Worm (Caenorhabditis elegans) whole organism, L4 larva: ENCODE data around the gene C31H2.4.

Experiments
- F37D6.2 ChIP-seq: sonication (generic microtip); optimal IDR thresholded peaks from 2 replicates; lab custom pipeline; 2016; ENCODE audit warnings: mild to moderate bottlenecking, missing genetic modification characterization, missing compliant biosample characterization
- F49E8.2 ChIP-seq: sonication (generic microtip); optimal IDR thresholded peaks from 2 replicates; lab custom pipeline; 2016; ENCODE audit warnings: missing compliant biosample characterization, mild to moderate bottlenecking, missing genetic modification characterization, borderline replicate concordance
- R02D3.7 ChIP-seq: fragments of 150-350 bp; sonication (generic microtip); optimal IDR thresholded peaks from 3 replicates; lab custom pipeline; 2014; ENCODE audit warnings: missing biosample characterization, missing genetic modification characterization
- T26A8.4 ChIP-seq: fragments of 200-800 bp; sonication (Bioruptor generic); IDR thresholded peaks from 2 replicates; pipeline ENCODE4 v1.3.6; 2022; ENCODE audit warnings: missing genetic modification characterization, missing compliant biosample characterization
- Y105C5A.15 ChIP-seq: fragments of 200-800 bp; sonication (Bioruptor generic); IDR thresholded peaks from 2 replicates; pipeline ENCODE4 v1.3.6; 2022; ENCODE audit warnings: missing genetic modification characterization, missing compliant biosample characterization
- Y48G9A.11 ChIP-seq: fragments of 200-800 bp; sonication (Bioruptor generic); IDR thresholded peaks from 2 replicates; pipeline ENCODE4 v1.3.6; 2022; ENCODE audit warnings: missing genetic modification reagents, missing genetic modification characterization, missing compliant biosample characterization
- Y5F2A.4 ChIP-seq: fragments of 200-800 bp; sonication (Bioruptor generic); optimal IDR thresholded peaks from 2 replicates; lab custom pipeline; 2018; ENCODE audit warnings: mild to moderate bottlenecking, missing genetic modification characterization, missing compliant biosample characterization
- ZK337.2 ChIP-seq: fragments of 200-800 bp; sonication (Bioruptor generic); IDR thresholded peaks from 2 replicates; pipeline ENCODE4 v1.3.6; 2022; ENCODE audit warnings: missing genetic modification reagents, missing genetic modification characterization, missing compliant biosample characterization
- ZK546.5 ChIP-seq, 2 experiments: sonication (generic microtip); optimal IDR thresholded peaks; 2 replicates each; lab custom pipeline; 2017; ENCODE audit warnings: missing biosample characterization in 2 of 2, missing genetic modification characterization in 2 of 2
- aly-2 ChIP-seq: sonication (generic microtip); optimal IDR thresholded peaks from 2 replicates; lab custom pipeline; 2018; ENCODE audit warnings: missing biosample characterization, missing genetic modification characterization
- ama-1 ChIP-seq: fragments of 150-350 bp; optimal IDR thresholded peaks from 2 replicates; lab custom pipeline; 2014; ENCODE audit warnings: inconsistent platforms, mixed read lengths
- arid-1 ChIP-seq: fragments of 200-800 bp; sonication (Bioruptor generic); conservative IDR thresholded peaks from 2 replicates; pipeline ENCODE4 v1.3.6; 2022; ENCODE audit warnings: missing genetic modification reagents, missing genetic modification characterization, missing compliant biosample characterization
- ceh-44 ChIP-seq: fragments of 200-800 bp; sonication (Bioruptor generic); IDR thresholded peaks from 2 replicates; pipeline ENCODE4 v1.3.6; 2022; ENCODE audit warnings: missing genetic modification reagents, missing genetic modification characterization, missing compliant biosample characterization
- cey-2 ChIP-seq: sonication (generic microtip); optimal IDR thresholded peaks from 3 replicates; lab custom pipeline; 2017; ENCODE audit warnings: missing genetic modification characterization, mild to moderate bottlenecking, missing compliant biosample characterization, antibody characterized with exemption, borderline replicate concordance; ENCODE audit not compliant: insufficient read depth
- ctbp-1 ChIP-seq: fragments of 200-800 bp; sonication (Bioruptor generic); IDR thresholded peaks from 2 replicates; pipeline ENCODE4 v1.3.6; 2022; ENCODE audit warnings: missing genetic modification reagents, missing genetic modification characterization, missing compliant biosample characterization
- daf-16 ChIP-seq, 3 experiments: sonication (generic microtip); optimal IDR thresholded peaks; 2 replicates each; lab custom pipeline; 2016 to 2017; ENCODE audit warnings: missing genetic modification characterization in 3 of 3, missing genetic modification reagents in 3 of 3, mild to moderate bottlenecking in 2 of 3, missing compliant biosample characterization in 2 of 3, missing biosample characterization in 1 of 3, moderate library complexity in 1 of 3
- daf-8 ChIP-seq: fragments of 200-800 bp; sonication (Bioruptor generic); IDR thresholded peaks from 2 replicates; pipeline ENCODE4 v1.3.6; 2022; ENCODE audit warnings: missing genetic modification characterization, missing compliant biosample characterization
- gei-8 ChIP-seq: fragments of 200-800 bp; sonication (Bioruptor generic); optimal IDR thresholded peaks from 2 replicates; lab custom pipeline; 2018; ENCODE audit warnings: mild to moderate bottlenecking, missing genetic modification characterization, missing compliant biosample characterization
- hif-1 ChIP-seq, 2 experiments: sonication (generic microtip); optimal IDR thresholded peaks; 2 replicates each; lab custom pipeline; 2016 to 2017; ENCODE audit warnings: missing compliant biosample characterization in 2 of 2, missing genetic modification characterization in 2 of 2, missing genetic modification reagents in 2 of 2, missing genotype in 2 of 2, mild to moderate bottlenecking in 1 of 2
- hlh-11 ChIP-seq: fragments of 200-800 bp; sonication (Bioruptor generic); optimal IDR thresholded peaks from 2 replicates; lab custom pipeline; 2018; ENCODE audit warnings: mild to moderate bottlenecking, missing genetic modification characterization, missing compliant biosample characterization
- hlh-30 ChIP-seq: sonication (generic microtip); optimal IDR thresholded peaks from 2 replicates; lab custom pipeline; 2017; ENCODE audit warnings: antibody characterized with exemption, mild to moderate bottlenecking, missing genetic modification characterization, missing compliant biosample characterization; ENCODE audit not compliant: insufficient read depth
- hmg-1.1 ChIP-seq: fragments of 200-800 bp; sonication (Bioruptor generic); IDR thresholded peaks from 2 replicates; pipeline ENCODE4 v1.3.6; 2022; ENCODE audit warnings: missing genetic modification reagents, missing genetic modification characterization, missing compliant biosample characterization
- jun-1 ChIP-seq: fragments of 150-350 bp; optimal IDR thresholded peaks from 2 replicates; lab custom pipeline; 2014; ENCODE audit warnings: missing biosample characterization, missing genetic modification reagents, missing genetic modification characterization
- lin-1 ChIP-seq: fragments of 200-800 bp; sonication (Bioruptor generic); IDR thresholded peaks from 2 replicates; pipeline ENCODE4 v1.3.6; 2022; ENCODE audit warnings: missing genetic modification reagents, missing genetic modification characterization, missing compliant biosample characterization
- lin-15B ChIP-seq: fragments of 150-350 bp; sonication (generic microtip); optimal IDR thresholded peaks from 3 replicates; lab custom pipeline; 2014; ENCODE audit warnings: missing biosample characterization, missing genetic modification characterization
- lin-29 ChIP-seq: fragments of 200-800 bp; sonication (Bioruptor generic); IDR thresholded peaks from 2 replicates; pipeline ENCODE4 v1.3.6; 2022; ENCODE audit warnings: missing genetic modification reagents, missing genetic modification characterization, missing compliant biosample characterization
- lin-38 ChIP-seq: fragments of 200-800 bp; sonication (Bioruptor generic); IDR thresholded peaks from 2 replicates; pipeline ENCODE4 v1.3.6; 2022; ENCODE audit warnings: missing genetic modification reagents, missing genetic modification characterization, missing compliant biosample characterization
- lin-39 ChIP-seq: fragments of 150-350 bp; optimal IDR thresholded peaks from 2 replicates; lab custom pipeline; 2014; ENCODE audit warnings: missing biosample characterization, missing genetic modification reagents, missing genetic modification characterization
- lir-3 ChIP-seq: sonication (generic microtip); optimal IDR thresholded peaks from 2 replicates; lab custom pipeline; 2016; ENCODE audit warnings: mild to moderate bottlenecking, missing genetic modification characterization, missing compliant biosample characterization
- lsy-2 ChIP-seq, 2 experiments: fragments of 150-350 bp in 1 of 2; sonication (generic microtip) in 1 of 2; optimal IDR thresholded peaks; 2 replicates each; lab custom pipeline; 2014 to 2017; ENCODE audit warnings: missing biosample characterization in 2 of 2, missing genetic modification characterization in 2 of 2
- mep-1 ChIP-seq: fragments of 150-350 bp; sonication (generic microtip); optimal IDR thresholded peaks from 3 replicates; lab custom pipeline; 2014; ENCODE audit warnings: missing biosample characterization, missing genetic modification characterization
- mxl-3 ChIP-seq: fragments of 200-800 bp; sonication (Bioruptor generic); optimal IDR thresholded peaks from 2 replicates; lab custom pipeline; 2018; ENCODE audit warnings: mild to moderate bottlenecking, missing genetic modification characterization, missing compliant biosample characterization
- nhr-28 ChIP-seq: fragments of 150-350 bp; optimal IDR thresholded peaks from 2 replicates; lab custom pipeline; 2014; ENCODE audit warnings: missing biosample characterization, missing genetic modification characterization
- nhr-41 ChIP-seq: fragments of 200-800 bp; sonication (Bioruptor generic); IDR thresholded peaks from 2 replicates; pipeline ENCODE4 v1.3.6; 2022; ENCODE audit warnings: missing genetic modification reagents, missing genetic modification characterization, missing compliant biosample characterization
- nhr-48 ChIP-seq: sonication (generic microtip); optimal IDR thresholded peaks from 2 replicates; lab custom pipeline; 2016; ENCODE audit warnings: mild to moderate bottlenecking, missing genetic modification characterization, missing compliant biosample characterization
- nhr-6 ChIP-seq: fragments of 150-350 bp; optimal IDR thresholded peaks from 2 replicates; lab custom pipeline; 2014; ENCODE audit warnings: missing biosample characterization, missing genetic modification characterization
- nhr-76 ChIP-seq: fragments of 150-350 bp; optimal IDR thresholded peaks from 2 replicates; lab custom pipeline; 2014; ENCODE audit warnings: missing biosample characterization, missing genetic modification characterization
- pha-4 ChIP-seq, 2 experiments: fragments of 150-350 bp in 1 of 2; fragments of 200-800 bp in 1 of 2; sonication (Bioruptor generic) in 1 of 2; IDR thresholded peaks in 1 of 2; optimal IDR thresholded peaks in 1 of 2; 2 replicates each; pipeline versions ENCODE4 v1.3.6 to Lab custom; 2014 to 2022; ENCODE audit warnings: missing genetic modification characterization in 2 of 2, missing genetic modification reagents in 2 of 2, missing biosample characterization in 1 of 2, missing compliant biosample characterization in 1 of 2
- pqm-1 ChIP-seq: sonication (generic microtip); optimal IDR thresholded peaks from 2 replicates; lab custom pipeline; 2017; ENCODE audit warnings: missing biosample characterization, missing genetic modification characterization
- rbr-2 ChIP-seq: sonication (generic microtip); optimal IDR thresholded peaks from 2 replicates; lab custom pipeline; 2016; ENCODE audit warnings: missing genotype, missing genetic modification characterization, missing compliant biosample characterization
- saeg-2 ChIP-seq: fragments of 200-800 bp; sonication (Bioruptor generic); IDR thresholded peaks from 2 replicates; pipeline ENCODE4 v1.3.6; 2022; ENCODE audit warnings: missing genetic modification reagents, missing genetic modification characterization, missing compliant biosample characterization
- sdz-12 ChIP-seq: fragments of 200-800 bp; sonication (Bioruptor generic); optimal IDR thresholded peaks from 2 replicates; lab custom pipeline; 2018; ENCODE audit warnings: mild to moderate bottlenecking, missing genetic modification characterization, missing compliant biosample characterization
- set-16 ChIP-seq: fragments of 200-800 bp; sonication (Bioruptor generic); IDR thresholded peaks from 2 replicates; pipeline ENCODE4 v1.3.6; 2022; ENCODE audit warnings: missing genetic modification reagents, missing genetic modification characterization, missing compliant biosample characterization
- skn-1 ChIP-seq: fragments of 150-350 bp; optimal IDR thresholded peaks from 2 replicates; lab custom pipeline; 2014; ENCODE audit warnings: missing biosample characterization, missing genetic modification characterization
- tag-97 ChIP-seq: fragments of 200-800 bp; sonication (Bioruptor generic); IDR thresholded peaks from 2 replicates; pipeline ENCODE4 v1.3.6; 2022; ENCODE audit warnings: missing genetic modification characterization, missing compliant biosample characterization
- unc-39 ChIP-seq: sonication (generic microtip); optimal IDR thresholded peaks from 2 replicates; lab custom pipeline; 2017; ENCODE audit warnings: missing biosample characterization, missing genetic modification characterization
- unc-62 ChIP-seq, 3 experiments: fragments of 150-350 bp in 1 of 3; sonication (generic microtip); optimal IDR thresholded peaks in 2 of 3; peaks in 1 of 3; 1 replicate in 1 of 3; 2 replicates in 2 of 3; lab custom pipeline; 2014 to 2017; ENCODE audit warnings: missing biosample characterization in 3 of 3, missing genetic modification characterization in 3 of 3, missing genetic modification reagents in 3 of 3, missing genotype in 1 of 3
- vab-7 ChIP-seq: fragments of 200-800 bp; sonication (Bioruptor generic); IDR thresholded peaks from 2 replicates; pipeline ENCODE4 v1.3.6; 2022; ENCODE audit warnings: missing genetic modification reagents, missing genetic modification characterization, missing compliant biosample characterization
- zag-1 ChIP-seq: fragments of 150-350 bp; optimal IDR thresholded peaks from 2 replicates; lab custom pipeline; 2014; ENCODE audit warnings: missing biosample characterization, missing genetic modification characterization
- ztf-7 ChIP-seq: fragments of 150-350 bp; optimal IDR thresholded peaks from 2 replicates; lab custom pipeline; 2014; ENCODE audit warnings: missing biosample characterization, missing genetic modification characterization

Gene C31H2.4

ce11 chrX:5140177-5140576, 19.3 kb downstream of the C31H2.4 start:
- TF ChIP-seq rbr-2 (no peak), arid-1 (GFP tag; lab: Robert Waterston, UW) (no peak), T26A8.4 (GFP tag; lab: Robert Waterston, UW) (no peak), unc-62 (GFP tag; optimal IDR thresholded peaks at IDR 0.05 in 1 of 2; lab: Kevin White, UChicago) (peak in 1 of 2 experiments; percentile 42), unc-62 (tag; optimal IDR thresholded peaks at IDR 0.05; lab: Kevin White, UChicago) (no peak), lin-15B (tag; lab: Kevin White, UChicago) (no peak), F49E8.2 (tag; lab: Kevin White, UChicago) (no peak), nhr-76 (tag; lab: Kevin White, UChicago) (no peak), lin-29 (no peak), jun-1 (no peak), lir-3 (tag; lab: Kevin White, UChicago) (no peak), hlh-11 (tag; lab: Kevin White, UChicago) (peak; percentile 50), ama-1 (lab: Kevin White, UChicago) (no peak), zag-1 (tag; lab: Kevin White, UChicago) (no peak), nhr-6 (tag; lab: Kevin White, UChicago) (no peak), pqm-1 (tag; lab: Kevin White, UChicago) (no peak), Y5F2A.4 (GFP tag; lab: Kevin White, UChicago) (no peak), nhr-41 (GFP tag; lab: Robert Waterston, UW) (no peak), skn-1 (no peak), hlh-30 (tag; lab: Kevin White, UChicago) (peak; percentile 11), R02D3.7 (no peak), F37D6.2 (no peak), unc-39 (no peak), nhr-48 (tag; lab: Kevin White, UChicago) (no peak), pha-4 (GFP tag; IDR thresholded peaks at IDR 0.05; lab: Robert Waterston, UW) (peak; percentile 43; the same call in 1 of the 2 replicates), pha-4 (tag; optimal IDR thresholded peaks at IDR 0.05; lab: Kevin White, UChicago) (no peak), hif-1 (tag; optimal IDR thresholded peaks at IDR 0.05; lab: Kevin White, UChicago) (peak in 1 of 2 experiments; percentile 17), daf-8 (GFP tag; lab: Robert Waterston, UW) (no peak), lin-39 (tag; lab: Kevin White, UChicago) (no peak), daf-16 (GFP tag; optimal IDR thresholded peaks at IDR 0.05; lab: Kevin White, UChicago) (no peak), daf-16 (tag; optimal IDR thresholded peaks at IDR 0.05; lab: Kevin White, UChicago) (no peak), mep-1 (peak; percentile 37), lsy-2 (tag; optimal IDR thresholded peaks at IDR 0.05; lab: Kevin White, UChicago) (no peak), ceh-44 (no peak), ZK337.2 (no peak), mxl-3 (GFP tag; lab: Kevin White, UChicago) (no peak), tag-97 (GFP tag; lab: Robert Waterston, UW) (no peak), ztf-7 (no peak), set-16 (peak; percentile 85; the same call in 1 of the 2 replicates), vab-7 (GFP tag; lab: Robert Waterston, UW) (no peak), Y48G9A.11 (GFP tag; lab: Robert Waterston, UW) (no peak), aly-2 (tag; lab: Kevin White, UChicago) (no peak), Y105C5A.15 (no peak), nhr-28 (tag; lab: Kevin White, UChicago) (no peak), ctbp-1 (GFP tag; lab: Robert Waterston, UW) (peak; percentile 42; the same call in 1 of the 2 replicates), lin-38 (GFP tag; lab: Robert Waterston, UW) (no peak), hmg-1.1 (GFP tag; lab: Robert Waterston, UW) (peak; percentile 80), ZK546.5 (tag; optimal IDR thresholded peaks at IDR 0.05; lab: Kevin White, UChicago) (no peak), lin-1 (GFP tag; lab: Robert Waterston, UW) (no peak), sdz-12 (no peak), cey-2 (tag; lab: Kevin White, UChicago) (no peak), gei-8 (GFP tag; lab: Kevin White, UChicago) (no peak), saeg-2 (GFP tag; lab: Robert Waterston, UW) (no peak)
